Worm (Caenorhabditis elegans) whole organism, L4 larva: Measurements from ENCODE around the gene C16D2.1.
A peak's percentile ranks its signal among the peaks of the same experiment; 100 is the strongest.

Source experiments
- D1046.2 ChIP-seq: fragments of 200-800 bp; sonication (Bioruptor generic); IDR thresholded peaks from 2 replicates; pipeline ENCODE4 v1.3.6; 2022; ENCODE audit warnings: missing genetic modification characterization, missing compliant biosample characterization
- F26F4.8 ChIP-seq: fragments of 200-800 bp; sonication (Bioruptor generic); conservative IDR thresholded peaks from 2 replicates; pipeline ENCODE4 v1.3.6; 2022; ENCODE audit warnings: missing genetic modification characterization, missing compliant biosample characterization
- F49E8.2 ChIP-seq: sonication (generic microtip); optimal IDR thresholded peaks from 2 replicates; lab custom pipeline; 2016; ENCODE audit warnings: missing compliant biosample characterization, mild to moderate bottlenecking, missing genetic modification characterization, borderline replicate concordance
- R02D3.7 ChIP-seq: fragments of 150-350 bp; sonication (generic microtip); optimal IDR thresholded peaks from 3 replicates; lab custom pipeline; 2014; ENCODE audit warnings: missing biosample characterization, missing genetic modification characterization
- Y105C5A.15 ChIP-seq: fragments of 200-800 bp; sonication (Bioruptor generic); IDR thresholded peaks from 2 replicates; pipeline ENCODE4 v1.3.6; 2022; ENCODE audit warnings: missing genetic modification characterization, missing compliant biosample characterization
- Y48G9A.11 ChIP-seq: fragments of 200-800 bp; sonication (Bioruptor generic); IDR thresholded peaks from 2 replicates; pipeline ENCODE4 v1.3.6; 2022; ENCODE audit warnings: missing genetic modification reagents, missing genetic modification characterization, missing compliant biosample characterization
- ZK337.2 ChIP-seq: fragments of 200-800 bp; sonication (Bioruptor generic); IDR thresholded peaks from 2 replicates; pipeline ENCODE4 v1.3.6; 2022; ENCODE audit warnings: missing genetic modification reagents, missing genetic modification characterization, missing compliant biosample characterization
- aha-1 ChIP-seq: fragments of 150-350 bp; peaks from one replicate; lab custom pipeline; 2014; ENCODE audit warnings: missing biosample characterization, missing genetic modification characterization
- aly-2 ChIP-seq: sonication (generic microtip); optimal IDR thresholded peaks from 2 replicates; lab custom pipeline; 2018; ENCODE audit warnings: missing biosample characterization, missing genetic modification characterization
- arid-1 ChIP-seq: fragments of 200-800 bp; sonication (Bioruptor generic); conservative IDR thresholded peaks from 2 replicates; pipeline ENCODE4 v1.3.6; 2022; ENCODE audit warnings: missing genetic modification reagents, missing genetic modification characterization, missing compliant biosample characterization
- ceh-32 ChIP-seq: sonication (generic microtip); optimal IDR thresholded peaks from 2 replicates; lab custom pipeline; 2016; ENCODE audit warnings: mild to moderate bottlenecking, missing genetic modification characterization, missing compliant biosample characterization; ENCODE audit not compliant: poor library complexity
- ceh-82 ChIP-seq: sonication (generic microtip); optimal IDR thresholded peaks from 2 replicates; lab custom pipeline; 2017; ENCODE audit warnings: missing biosample characterization, missing genetic modification characterization
- ces-1 ChIP-seq: fragments of 150-350 bp; sonication (generic microtip); optimal IDR thresholded peaks from 4 replicates; lab custom pipeline; 2014; ENCODE audit warnings: missing biosample characterization, missing genetic modification reagents, missing genetic modification characterization
- ctbp-1 ChIP-seq: fragments of 200-800 bp; sonication (Bioruptor generic); IDR thresholded peaks from 2 replicates; pipeline ENCODE4 v1.3.6; 2022; ENCODE audit warnings: missing genetic modification reagents, missing genetic modification characterization, missing compliant biosample characterization
- dmd-6 ChIP-seq: fragments of 200-800 bp; sonication (Bioruptor generic); IDR thresholded peaks from 2 replicates; pipeline ENCODE4 v1.3.6; 2022; ENCODE audit warnings: missing genetic modification reagents, missing genetic modification characterization, missing compliant biosample characterization
- dmd-8 ChIP-seq: fragments of 200-800 bp; sonication (Bioruptor generic); IDR thresholded peaks from 2 replicates; pipeline ENCODE4 v1.3.6; 2022; ENCODE audit warnings: missing genetic modification characterization, missing compliant biosample characterization
- dve-1 ChIP-seq: sonication (generic microtip); optimal IDR thresholded peaks from 2 replicates; lab custom pipeline; 2017; ENCODE audit warnings: antibody characterized with exemption, mild to moderate bottlenecking, missing genetic modification characterization, missing compliant biosample characterization; ENCODE audit not compliant: insufficient read depth
- egl-27 ChIP-seq: sonication (generic microtip); optimal IDR thresholded peaks from 3 replicates; lab custom pipeline; 2017; ENCODE audit warnings: missing biosample characterization, missing genetic modification reagents, missing genetic modification characterization
- hlh-30 ChIP-seq: sonication (generic microtip); optimal IDR thresholded peaks from 2 replicates; lab custom pipeline; 2017; ENCODE audit warnings: antibody characterized with exemption, mild to moderate bottlenecking, missing genetic modification characterization, missing compliant biosample characterization; ENCODE audit not compliant: insufficient read depth
- hmg-1.1 ChIP-seq: fragments of 200-800 bp; sonication (Bioruptor generic); IDR thresholded peaks from 2 replicates; pipeline ENCODE4 v1.3.6; 2022; ENCODE audit warnings: missing genetic modification reagents, missing genetic modification characterization, missing compliant biosample characterization
- lin-1 ChIP-seq: fragments of 200-800 bp; sonication (Bioruptor generic); IDR thresholded peaks from 2 replicates; pipeline ENCODE4 v1.3.6; 2022; ENCODE audit warnings: missing genetic modification reagents, missing genetic modification characterization, missing compliant biosample characterization
- lin-13 ChIP-seq: fragments of 150-350 bp; optimal IDR thresholded peaks from 2 replicates; lab custom pipeline; 2014; ENCODE audit warnings: missing biosample characterization, missing genetic modification reagents, missing genetic modification characterization
- lin-15B ChIP-seq: fragments of 150-350 bp; sonication (generic microtip); optimal IDR thresholded peaks from 3 replicates; lab custom pipeline; 2014; ENCODE audit warnings: missing biosample characterization, missing genetic modification characterization
- lsy-2 ChIP-seq, 2 experiments: fragments of 150-350 bp in 1 of 2; sonication (generic microtip) in 1 of 2; optimal IDR thresholded peaks; 2 replicates each; lab custom pipeline; 2014 to 2017; ENCODE audit warnings: missing biosample characterization in 2 of 2, missing genetic modification characterization in 2 of 2
- madf-9 ChIP-seq: fragments of 200-800 bp; sonication (Bioruptor generic); conservative IDR thresholded peaks from 2 replicates; pipeline ENCODE4 v1.3.6; 2022; ENCODE audit warnings: missing genetic modification reagents, missing genetic modification characterization, missing compliant biosample characterization
- mdl-1 ChIP-seq, 2 experiments: fragments of 150-350 bp in 1 of 2; sonication (generic microtip) in 1 of 2; optimal IDR thresholded peaks; 2 replicates each; lab custom pipeline; 2014 to 2017; ENCODE audit warnings: missing biosample characterization in 2 of 2, missing genetic modification characterization in 2 of 2
- mxl-2 ChIP-seq: fragments of 200-800 bp; sonication (Bioruptor generic); conservative IDR thresholded peaks from 2 replicates; pipeline ENCODE4 v1.3.6; 2022; ENCODE audit warnings: missing genetic modification reagents, missing genetic modification characterization, missing compliant biosample characterization
- nhr-10 ChIP-seq: fragments of 150-350 bp; optimal IDR thresholded peaks from 2 replicates; lab custom pipeline; 2014; ENCODE audit warnings: missing biosample characterization, missing genetic modification characterization
- nhr-102 ChIP-seq: sonication (generic microtip); optimal IDR thresholded peaks from 2 replicates; lab custom pipeline; 2016; ENCODE audit warnings: mild to moderate bottlenecking, missing genetic modification characterization, moderate library complexity, missing compliant biosample characterization
- nhr-111 ChIP-seq: fragments of 200-800 bp; sonication (Bioruptor generic); optimal IDR thresholded peaks from 2 replicates; lab custom pipeline; 2018; ENCODE audit warnings: mild to moderate bottlenecking, missing genetic modification characterization, missing compliant biosample characterization
- nhr-237 ChIP-seq: sonication (generic microtip); optimal IDR thresholded peaks from 2 replicates; lab custom pipeline; 2017; ENCODE audit warnings: missing biosample characterization, missing genetic modification characterization
- nhr-28 ChIP-seq: fragments of 150-350 bp; optimal IDR thresholded peaks from 2 replicates; lab custom pipeline; 2014; ENCODE audit warnings: missing biosample characterization, missing genetic modification characterization
- nhr-42 ChIP-seq: fragments of 200-800 bp; sonication (Bioruptor generic); IDR thresholded peaks from 2 replicates; pipeline ENCODE4 v1.3.6; 2022; ENCODE audit warnings: missing genetic modification characterization, missing compliant biosample characterization
- nhr-48 ChIP-seq: sonication (generic microtip); optimal IDR thresholded peaks from 2 replicates; lab custom pipeline; 2016; ENCODE audit warnings: mild to moderate bottlenecking, missing genetic modification characterization, missing compliant biosample characterization
- nhr-76 ChIP-seq: fragments of 150-350 bp; optimal IDR thresholded peaks from 2 replicates; lab custom pipeline; 2014; ENCODE audit warnings: missing biosample characterization, missing genetic modification characterization
- php-3 ChIP-seq: fragments of 200-800 bp; sonication (Bioruptor generic); IDR thresholded peaks from 2 replicates; pipeline ENCODE4 v1.3.6; 2022; ENCODE audit warnings: missing genetic modification reagents, missing genetic modification characterization, missing compliant biosample characterization
- sdz-12 ChIP-seq: fragments of 200-800 bp; sonication (Bioruptor generic); optimal IDR thresholded peaks from 2 replicates; lab custom pipeline; 2018; ENCODE audit warnings: mild to moderate bottlenecking, missing genetic modification characterization, missing compliant biosample characterization
- set-16 ChIP-seq: fragments of 200-800 bp; sonication (Bioruptor generic); IDR thresholded peaks from 2 replicates; pipeline ENCODE4 v1.3.6; 2022; ENCODE audit warnings: missing genetic modification reagents, missing genetic modification characterization, missing compliant biosample characterization
- spr-1 ChIP-seq: sonication (generic microtip); optimal IDR thresholded peaks from 2 replicates; lab custom pipeline; 2016; ENCODE audit warnings: mild to moderate bottlenecking, missing genetic modification characterization, missing compliant biosample characterization
- tag-97 ChIP-seq: fragments of 200-800 bp; sonication (Bioruptor generic); IDR thresholded peaks from 2 replicates; pipeline ENCODE4 v1.3.6; 2022; ENCODE audit warnings: missing genetic modification characterization, missing compliant biosample characterization
- unc-130 ChIP-seq: sonication (generic microtip); optimal IDR thresholded peaks from 2 replicates; lab custom pipeline; 2016; ENCODE audit warnings: missing genetic modification reagents, missing genetic modification characterization, missing compliant biosample characterization
- unc-39 ChIP-seq: sonication (generic microtip); optimal IDR thresholded peaks from 2 replicates; lab custom pipeline; 2017; ENCODE audit warnings: missing biosample characterization, missing genetic modification characterization
- unc-62 ChIP-seq, 3 experiments: fragments of 150-350 bp in 1 of 3; sonication (generic microtip); optimal IDR thresholded peaks in 2 of 3; peaks in 1 of 3; 1 replicate in 1 of 3; 2 replicates in 2 of 3; lab custom pipeline; 2014 to 2017; ENCODE audit warnings: missing biosample characterization in 3 of 3, missing genetic modification characterization in 3 of 3, missing genetic modification reagents in 3 of 3, missing genotype in 1 of 3
- vab-7 ChIP-seq: fragments of 200-800 bp; sonication (Bioruptor generic); IDR thresholded peaks from 2 replicates; pipeline ENCODE4 v1.3.6; 2022; ENCODE audit warnings: missing genetic modification reagents, missing genetic modification characterization, missing compliant biosample characterization
- zag-1 ChIP-seq: fragments of 150-350 bp; optimal IDR thresholded peaks from 2 replicates; lab custom pipeline; 2014; ENCODE audit warnings: missing biosample characterization, missing genetic modification characterization
- zfp-2 ChIP-seq: sonication (generic microtip); optimal IDR thresholded peaks from 2 replicates; lab custom pipeline; 2016; ENCODE audit warnings: mild to moderate bottlenecking, missing genetic modification characterization, missing compliant biosample characterization
- zfp-3 ChIP-seq: fragments of 200-800 bp; sonication (Bioruptor generic); conservative IDR thresholded peaks from 2 replicates; pipeline ENCODE4 v1.3.6; 2022; ENCODE audit warnings: missing genetic modification reagents, missing genetic modification characterization, missing compliant biosample characterization
- zip-2 ChIP-seq: fragments of 150-350 bp; optimal IDR thresholded peaks from 2 replicates; lab custom pipeline; 2014; ENCODE audit warnings: missing biosample characterization, missing genetic modification characterization

Gene C16D2.1

ce11 chrII:9127379-9127778 lies 4.1 kb upstream of the C16D2.1 start:
- TF ChIP-seq aha-1 (tag; lab: Kevin White, UChicago): peak; percentile 93
- TF ChIP-seq hmg-1.1 (GFP tag; lab: Robert Waterston, UW): 0 out of 2 replicates have a peak, but pooled peaks have one; percentile 0
- no peak for TF ChIP-seq zfp-3 (GFP tag; lab: Robert Waterston, UW)
- peak in 1 of 2 experiments; percentile 7 for TF ChIP-seq unc-62 (GFP tag; optimal IDR thresholded peaks at IDR 0.05 in 1 of 2; lab: Kevin White, UChicago)
- no peak for TF ChIP-seq unc-62 (tag; optimal IDR thresholded peaks at IDR 0.05; lab: Kevin White, UChicago)
- TF ChIP-seq hlh-30: no peak

- TF ChIP-seq zfp-3 (GFP tag; lab: Robert Waterston, UW) (peak; percentile 67), Y105C5A.15 (GFP tag; lab: Robert Waterston, UW) (no peak), arid-1 (GFP tag; lab: Robert Waterston, UW) (no peak), nhr-48 (tag; lab: Kevin White, UChicago) (peak; percentile 79), unc-130 (GFP tag; lab: Kevin White, UChicago) (no peak), mxl-2 (GFP tag; lab: Robert Waterston, UW) (no peak), nhr-237 (tag; lab: Kevin White, UChicago) (no peak), egl-27 (tag; lab: Kevin White, UChicago) (no peak), dve-1 (tag; lab: Kevin White, UChicago) (peak; percentile 84), D1046.2 (GFP tag; lab: Robert Waterston, UW) (no peak), zip-2 (peak; percentile 38), ceh-82 (tag; lab: Kevin White, UChicago) (no peak), mdl-1 (tag; optimal IDR thresholded peaks at IDR 0.05; lab: Kevin White, UChicago) (peak; percentile 21 to 36), unc-62 (GFP tag; optimal IDR thresholded peaks at IDR 0.05 in 1 of 2; lab: Kevin White, UChicago) (peak in 1 of 2 experiments; percentile 45), unc-62 (tag; optimal IDR thresholded peaks at IDR 0.05; lab: Kevin White, UChicago) (no peak), nhr-10 (tag; lab: Kevin White, UChicago) (peak; percentile 42), ceh-32 (tag; lab: Kevin White, UChicago) (no peak), lin-13 (GFP tag; lab: Kevin White, UChicago) (no peak), unc-39 (tag; lab: Kevin White, UChicago) (no peak), hlh-30 (peak; percentile 47), nhr-76 (peak; percentile 38), aha-1 (tag; lab: Kevin White, UChicago) (no peak), madf-9 (no peak), F49E8.2 (tag; lab: Kevin White, UChicago) (no peak), sdz-12 (GFP tag; lab: Kevin White, UChicago) (no peak), R02D3.7 (tag; lab: Kevin White, UChicago) (no peak), dmd-8 (GFP tag; lab: Robert Waterston, UW) (no peak), lsy-2 (tag; optimal IDR thresholded peaks at IDR 0.05; lab: Kevin White, UChicago) (peak; percentile 44 to 68), zag-1 (no peak), nhr-102 (tag; lab: Kevin White, UChicago) (peak; percentile 19), lin-15B (tag; lab: Kevin White, UChicago) (no peak), ces-1 (GFP tag; lab: Kevin White, UChicago) (no peak), aly-2 (tag; lab: Kevin White, UChicago) (no peak), zfp-2 (no peak), nhr-28 (tag; lab: Kevin White, UChicago) (peak; percentile 86), vab-7 (GFP tag; lab: Robert Waterston, UW) (no peak), set-16 (GFP tag; lab: Robert Waterston, UW) (no peak), dmd-6 (GFP tag; lab: Robert Waterston, UW) (peak; percentile 82), nhr-42 (GFP tag; lab: Robert Waterston, UW) (no peak), tag-97 (no peak), F26F4.8 (GFP tag; lab: Robert Waterston, UW) (no peak), Y48G9A.11 (GFP tag; lab: Robert Waterston, UW) (no peak), ZK337.2 (GFP tag; lab: Robert Waterston, UW) (no peak), php-3 (GFP tag; lab: Robert Waterston, UW) (0 out of 2 replicates have a peak, but pooled peaks have one; percentile 12), ctbp-1 (GFP tag; lab: Robert Waterston, UW) (0 out of 2 replicates have a peak, but pooled peaks have one; percentile 19), nhr-111 (no peak), lin-1 (GFP tag; lab: Robert Waterston, UW) (no peak; the same call in 1 of the 2 replicates), spr-1 (tag; lab: Kevin White, UChicago) (peak; percentile 32)
Measured at ce11 chrII:9128132-9128531, 3.3 kb upstream of the C16D2.1 start.
